Worm (Caenorhabditis elegans): ENCODE results near the gene C16C8.21.

ce11 chrII:3473744-3474143 lies 25.7 kb downstream of the C16C8.21 start, which contains the start of gene sdz-32:
- TF ChIP-seq blmp-1 (tag; optimal IDR thresholded peaks at IDR 0.05) (no peak), fkh-4 (tag; optimal IDR thresholded peaks at IDR 0.05; ENCODE audit: borderline replicate concordance) (no peak), dsc-1 (tag; optimal IDR thresholded peaks at IDR 0.05) (no peak), lin-35 (GFP tag; optimal IDR thresholded peaks at IDR 0.05) (no peak), efl-3 (GFP tag; optimal IDR thresholded peaks at IDR 0.05) (no peak), rnt-1 (tag; optimal IDR thresholded peaks at IDR 0.05) (no peak)
